Fruit fly (Drosophila melanogaster): ENCODE measurements around the gene JIL-1.

JIL-1 gene

DNA sequence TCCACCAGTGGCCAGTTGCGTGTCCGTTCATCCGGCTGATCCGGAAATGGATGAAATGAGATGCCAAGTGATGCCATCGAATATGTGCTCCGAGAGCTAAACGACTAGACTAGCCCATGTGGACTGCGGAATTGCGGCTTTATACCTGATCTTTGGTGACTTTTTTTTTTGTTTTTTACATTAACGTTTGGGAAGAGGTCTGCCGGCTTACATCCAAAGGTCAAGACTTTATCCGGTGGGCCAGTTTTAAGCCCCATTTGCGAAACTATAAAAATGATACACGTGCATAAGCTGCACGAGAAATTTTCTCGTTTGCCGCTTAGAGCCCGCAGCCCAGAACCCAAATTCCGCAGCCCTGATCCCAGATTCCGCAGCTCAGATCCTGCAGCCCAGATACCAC is 9.9 kb upstream of the JIL-1 start, which contains the start of gene Elo68alpha:
TSS of gene Elo68alpha (minus strand) at position 101 of the 400 bp plus-strand sequence.
- TF ChIP-seq insv (optimal IDR thresholded peaks at IDR 0.05), result no peak
- TF ChIP-seq Sin3A (optimal IDR thresholded peaks at IDR 0.05), result no peak
- TF ChIP-seq ttk (optimal IDR thresholded peaks at IDR 0.05), result no peak
- no peak for TF ChIP-seq psq (optimal IDR thresholded peaks at IDR 0.05)
- no peak for TF ChIP-seq Myc (optimal IDR thresholded peaks at IDR 0.05)
- TF ChIP-seq h (optimal IDR thresholded peaks at IDR 0.05), result no peak

DNA sequence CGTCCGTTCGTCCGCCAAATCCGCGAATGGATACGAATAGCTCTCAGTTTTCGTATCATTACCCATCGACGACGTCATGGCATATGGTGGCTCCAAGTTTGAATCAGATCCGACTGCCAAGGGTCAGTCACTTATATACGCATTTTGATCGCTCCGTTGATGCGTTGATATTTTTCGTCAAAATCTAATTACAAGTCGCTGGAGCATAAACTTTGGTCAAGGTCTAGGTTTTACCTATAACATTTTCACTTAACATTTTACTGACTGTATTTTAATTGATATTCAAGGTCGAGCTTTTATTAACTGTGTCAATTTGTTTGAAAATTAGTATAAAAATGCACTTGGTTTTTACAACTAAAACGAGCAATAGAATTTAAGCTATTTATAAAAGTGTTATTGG is 8.6 kb upstream of the JIL-1 start, which contains the start of gene Elo68beta:
TSS of gene Elo68beta (minus strand) at position 101 of the 400 bp plus-strand sequence.
- TF ChIP-seq Myc (optimal IDR thresholded peaks at IDR 0.05), result no peak

DNA sequence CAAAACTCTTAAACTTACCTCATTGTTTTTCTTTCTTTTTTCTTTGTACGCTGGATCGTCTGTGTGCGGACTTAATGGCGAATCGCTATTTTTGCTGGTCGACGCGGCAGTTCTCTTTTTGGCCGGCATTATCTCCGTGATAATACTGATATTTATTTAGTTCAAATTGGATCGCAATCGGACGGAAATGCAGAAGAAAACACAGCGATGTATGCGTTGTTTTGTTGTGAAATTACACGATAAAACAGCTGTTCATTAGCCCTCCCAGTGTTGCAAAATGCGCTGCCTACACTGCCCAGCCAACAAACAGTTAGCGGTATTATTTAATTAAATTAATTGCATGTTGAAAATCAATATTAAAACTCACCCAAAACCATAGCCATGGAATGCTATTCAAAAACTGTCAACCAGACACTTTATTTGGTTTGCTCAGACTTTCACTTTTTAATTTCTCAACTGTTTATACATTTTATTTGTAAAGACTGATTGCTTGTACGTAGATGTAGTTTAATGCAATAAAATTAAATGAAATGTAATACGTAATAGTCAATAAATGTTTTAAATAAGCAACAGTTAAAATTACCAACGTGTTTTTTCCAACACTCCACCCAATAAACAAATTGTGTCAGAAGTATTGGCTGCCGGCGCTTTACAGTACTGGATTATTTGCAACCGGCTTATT is 5.1 kb upstream of the JIL-1 start, which contains the start of the genes Irbp18 and APP-BP1:
TSS of gene Irbp18 (minus strand) at position 205 of the 682 bp plus-strand sequence.
TSS of gene APP-BP1 (plus strand) at position 431 of the 682 bp plus-strand sequence.
- no peak for TF ChIP-seq ttk (optimal IDR thresholded peaks at IDR 0.05)
- no peak for TF ChIP-seq Myc (optimal IDR thresholded peaks at IDR 0.05)
- TF ChIP-seq h (optimal IDR thresholded peaks at IDR 0.05), result no peak
- TF ChIP-seq psq (optimal IDR thresholded peaks at IDR 0.05), result no peak
- no peak for TF ChIP-seq insv (optimal IDR thresholded peaks at IDR 0.05)
- TF ChIP-seq Sin3A (optimal IDR thresholded peaks at IDR 0.05), result no peak

DNA sequence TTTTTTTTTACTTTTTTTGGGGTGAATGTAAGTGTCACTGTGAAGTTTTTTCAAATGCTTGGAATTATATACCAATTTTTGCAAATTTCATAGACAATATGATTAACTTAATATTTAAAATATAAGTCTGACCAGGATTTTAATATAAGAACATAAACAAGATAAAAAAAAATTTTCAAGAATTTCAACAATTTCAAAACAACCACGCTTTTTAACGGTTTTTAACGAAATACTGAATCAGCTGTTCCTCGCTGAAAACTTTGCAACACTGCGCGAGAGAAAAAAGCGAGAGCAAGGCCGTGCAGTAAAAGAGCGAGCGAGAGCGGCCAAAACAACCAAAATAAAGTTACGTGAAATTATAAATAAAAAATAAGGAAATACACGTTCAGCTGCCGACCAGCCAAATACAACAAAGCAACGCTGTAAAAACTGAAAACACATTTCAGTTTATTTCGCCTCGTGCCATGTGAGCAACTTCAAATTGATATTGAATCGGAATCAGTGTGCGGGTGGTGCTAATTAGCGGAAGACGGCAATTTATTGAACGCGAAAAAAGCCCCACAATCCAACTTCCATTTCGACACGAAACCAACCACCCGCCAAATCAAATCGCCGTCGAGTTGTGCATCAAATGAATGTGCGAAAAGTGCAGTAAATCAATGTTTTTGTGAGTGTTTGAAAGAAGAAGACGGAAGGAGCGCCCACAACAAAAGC is 3.4 kb upstream of the JIL-1 start, which contains the start of the genes CG46439, Iyd and CG33947:
TSS of gene CG46439 (minus strand) at position 51 of the 714 bp plus-strand sequence.
TSS of gene Iyd (minus strand) at position 51 of the 714 bp plus-strand sequence.
TSS of gene CG33947 (plus strand) at position 302 of the 714 bp plus-strand sequence.
- TF ChIP-seq Myc (optimal IDR thresholded peaks at IDR 0.05), result no peak
- no peak for TF ChIP-seq insv (optimal IDR thresholded peaks at IDR 0.05)
- no peak for TF ChIP-seq h (optimal IDR thresholded peaks at IDR 0.05)
- TF ChIP-seq psq (optimal IDR thresholded peaks at IDR 0.05), result no peak
- TF ChIP-seq ttk (optimal IDR thresholded peaks at IDR 0.05), result no peak
- TF ChIP-seq Sin3A (optimal IDR thresholded peaks at IDR 0.05), result no peak

DNA sequence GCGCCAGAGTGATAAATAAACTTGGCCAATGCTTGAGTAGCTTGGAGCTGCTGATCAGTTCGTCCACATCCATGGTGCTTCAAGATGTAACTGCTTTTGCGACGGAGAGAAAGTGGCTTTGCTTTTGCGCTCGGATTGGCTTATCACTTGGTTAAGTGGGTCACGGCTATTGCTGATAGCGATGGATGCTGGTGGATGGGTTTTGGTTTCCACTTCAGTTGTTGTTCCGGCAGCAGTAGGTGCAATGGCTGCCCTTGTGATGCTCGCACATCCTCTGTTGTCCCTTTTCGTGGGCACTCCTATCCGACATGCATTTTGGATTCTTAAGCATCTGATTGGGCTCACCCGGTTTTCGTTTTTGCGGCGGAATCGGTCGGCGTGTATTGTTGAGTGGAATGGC is 1.3 kb upstream of the JIL-1 start:
- TF ChIP-seq h (optimal IDR thresholded peaks at IDR 0.05), result no peak
- TF ChIP-seq psq (optimal IDR thresholded peaks at IDR 0.05), result no peak
- TF ChIP-seq ttk (optimal IDR thresholded peaks at IDR 0.05), result no peak
- TF ChIP-seq Myc (optimal IDR thresholded peaks at IDR 0.05), result no peak
- no peak for TF ChIP-seq Sin3A (optimal IDR thresholded peaks at IDR 0.05)
- TF ChIP-seq insv (optimal IDR thresholded peaks at IDR 0.05), result no peak

DNA sequence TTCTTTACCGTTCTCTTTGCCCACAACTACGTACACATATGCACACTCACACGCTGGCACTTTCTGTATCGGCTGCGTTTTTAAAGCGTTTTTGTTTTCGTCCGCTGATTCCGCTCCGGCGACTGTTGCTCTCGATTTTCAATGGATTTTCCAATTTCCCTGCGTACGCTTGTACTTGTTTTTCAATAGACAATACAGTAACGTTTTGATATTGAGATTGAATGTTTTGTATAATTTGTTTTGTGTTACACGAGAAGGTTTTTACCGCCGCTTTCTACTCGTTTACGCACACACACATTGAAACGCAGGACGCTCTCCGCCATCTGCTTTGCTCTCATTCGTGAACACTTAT is 407 bp downstream of the JIL-1 start:
- TF ChIP-seq insv (optimal IDR thresholded peaks at IDR 0.05), result no peak
- no peak for TF ChIP-seq psq (optimal IDR thresholded peaks at IDR 0.05)
- no peak for TF ChIP-seq h (optimal IDR thresholded peaks at IDR 0.05)
- no peak for TF ChIP-seq Sin3A (optimal IDR thresholded peaks at IDR 0.05)
- TF ChIP-seq ttk (optimal IDR thresholded peaks at IDR 0.05), result no peak
- TF ChIP-seq Myc (optimal IDR thresholded peaks at IDR 0.05), result no peak

DNA sequence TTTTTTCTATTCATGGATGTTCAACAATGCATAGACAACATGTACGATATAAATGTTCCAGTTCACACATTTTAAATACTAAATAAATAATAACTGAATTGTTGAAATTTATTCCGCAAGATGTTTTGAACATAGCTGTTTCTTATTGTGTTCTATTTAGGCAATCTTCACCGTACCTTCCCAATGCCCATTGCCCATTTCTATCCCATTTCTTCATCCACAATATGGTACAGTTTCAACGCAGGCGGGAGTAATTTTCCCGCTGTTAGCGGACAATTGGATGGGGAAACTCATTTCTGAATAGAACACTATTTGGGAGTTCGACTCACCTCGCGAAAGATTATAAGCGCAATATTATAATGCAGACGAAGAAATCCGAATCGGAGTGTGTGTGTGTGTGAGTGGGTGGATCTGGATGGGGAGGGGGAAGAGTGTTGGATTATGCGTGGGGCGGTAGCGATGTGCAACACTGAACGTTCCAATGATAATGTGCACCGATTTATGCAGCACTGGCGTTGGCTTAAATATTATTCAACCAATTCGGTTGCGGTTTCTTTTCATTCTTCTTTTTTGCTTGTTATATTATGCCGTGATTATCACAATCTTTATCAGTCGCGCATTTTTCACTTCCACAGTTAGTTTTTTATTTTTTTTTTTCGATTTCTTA is 917 bp downstream of the JIL-1 start:
- TF ChIP-seq h (optimal IDR thresholded peaks at IDR 0.05) (no peak), insv (optimal IDR thresholded peaks at IDR 0.05) (no peak), ttk (optimal IDR thresholded peaks at IDR 0.05) (no peak), Sin3A (optimal IDR thresholded peaks at IDR 0.05) (no peak), psq (optimal IDR thresholded peaks at IDR 0.05) (no peak), Myc (optimal IDR thresholded peaks at IDR 0.05) (no peak)

DNA sequence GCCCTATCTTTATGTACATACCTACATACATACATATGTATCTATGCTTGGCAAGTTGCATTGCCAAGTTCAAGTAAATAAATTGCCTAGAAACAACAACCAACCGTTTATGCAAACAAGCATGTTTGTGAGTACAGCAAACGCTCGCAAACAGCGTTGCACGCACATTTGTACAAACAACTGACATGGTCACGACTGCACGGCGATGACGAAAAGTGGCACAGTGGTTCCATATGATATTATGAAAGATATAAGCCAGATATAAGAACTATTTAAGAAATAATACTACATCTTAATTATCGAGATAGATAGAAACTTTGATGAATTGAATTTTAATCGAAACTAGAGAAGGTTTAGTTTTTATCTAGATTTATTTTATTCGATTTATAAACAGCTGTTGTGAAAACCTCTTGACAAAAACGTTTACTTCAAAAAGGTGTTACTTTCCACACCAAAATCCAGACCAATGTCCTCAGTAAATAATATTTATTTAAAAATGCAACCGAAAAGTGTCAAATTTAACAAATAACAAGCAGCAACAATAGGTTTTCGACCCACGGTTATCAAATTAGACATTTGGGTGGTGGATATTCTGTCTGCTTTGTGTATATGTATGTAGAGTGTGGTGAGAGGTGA is 3.1 kb downstream of the JIL-1 start:
- TF ChIP-seq Myc (optimal IDR thresholded peaks at IDR 0.05), result no peak
- TF ChIP-seq h (optimal IDR thresholded peaks at IDR 0.05), result no peak
- TF ChIP-seq Sin3A (optimal IDR thresholded peaks at IDR 0.05), result no peak
- no peak for TF ChIP-seq insv (optimal IDR thresholded peaks at IDR 0.05)
- no peak for TF ChIP-seq psq (optimal IDR thresholded peaks at IDR 0.05)
- TF ChIP-seq ttk (optimal IDR thresholded peaks at IDR 0.05), result no peak

DNA sequence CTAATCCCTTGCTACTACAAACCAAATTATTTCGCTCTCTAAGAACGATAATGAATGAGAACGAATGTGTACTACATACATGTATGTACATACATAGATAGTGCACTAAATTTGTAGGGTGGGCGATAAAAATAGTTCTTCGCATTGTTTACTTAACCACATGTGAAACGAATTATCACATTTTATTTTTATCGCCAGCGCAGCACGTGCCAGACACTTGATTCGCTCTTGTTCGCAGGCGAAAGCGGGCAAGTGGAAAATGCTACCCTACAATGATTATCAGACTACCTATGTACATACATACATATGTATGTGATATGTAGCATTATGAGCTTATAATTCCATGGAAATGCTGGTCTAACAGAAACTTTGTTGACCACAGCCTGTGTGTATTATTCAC is 7.2 kb downstream of the JIL-1 start:
- TF ChIP-seq insv (optimal IDR thresholded peaks at IDR 0.05), result no peak
- no peak for TF ChIP-seq Myc (optimal IDR thresholded peaks at IDR 0.05)
- no peak for TF ChIP-seq h (optimal IDR thresholded peaks at IDR 0.05)
- no peak for TF ChIP-seq ttk (optimal IDR thresholded peaks at IDR 0.05)
- no peak for TF ChIP-seq psq (optimal IDR thresholded peaks at IDR 0.05)
- TF ChIP-seq Sin3A (optimal IDR thresholded peaks at IDR 0.05), result no peak

DNA sequence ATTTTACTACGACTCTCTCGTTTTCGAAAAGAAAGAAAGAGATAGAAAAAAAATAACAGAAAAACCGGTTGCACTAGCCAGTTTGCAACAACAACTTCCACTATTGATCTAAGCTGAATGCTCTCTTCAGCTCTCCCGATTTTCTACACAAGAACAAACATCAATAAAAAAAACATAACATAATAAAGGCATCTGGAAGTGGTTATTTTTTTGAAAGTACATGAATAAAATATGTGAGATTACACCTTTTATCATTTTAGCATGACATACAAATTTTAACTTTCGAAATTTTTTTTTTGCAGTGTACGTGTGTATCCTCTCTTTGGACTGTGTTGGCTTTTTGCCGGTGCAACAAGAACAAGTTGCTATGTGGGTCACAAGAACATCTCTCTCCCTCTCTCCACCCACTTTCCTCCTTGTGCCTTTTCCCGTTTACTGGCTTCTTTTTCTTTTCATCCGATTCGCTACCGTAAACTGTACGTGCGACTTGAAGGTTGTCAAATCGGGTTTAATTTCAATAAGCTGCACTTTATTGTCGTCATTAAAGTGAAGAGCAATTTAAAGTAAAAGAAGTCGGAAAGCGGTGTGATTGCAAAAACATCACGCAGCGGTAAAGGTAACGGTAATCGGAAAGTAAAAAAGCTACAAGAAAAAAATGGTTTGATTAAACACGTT is 8.3 kb downstream of the JIL-1 start:
- TF ChIP-seq psq (optimal IDR thresholded peaks at IDR 0.05) (no peak), h (optimal IDR thresholded peaks at IDR 0.05) (no peak), Sin3A (optimal IDR thresholded peaks at IDR 0.05) (no peak), Myc (optimal IDR thresholded peaks at IDR 0.05) (no peak), ttk (optimal IDR thresholded peaks at IDR 0.05) (no peak), insv (optimal IDR thresholded peaks at IDR 0.05) (no peak)

DNA sequence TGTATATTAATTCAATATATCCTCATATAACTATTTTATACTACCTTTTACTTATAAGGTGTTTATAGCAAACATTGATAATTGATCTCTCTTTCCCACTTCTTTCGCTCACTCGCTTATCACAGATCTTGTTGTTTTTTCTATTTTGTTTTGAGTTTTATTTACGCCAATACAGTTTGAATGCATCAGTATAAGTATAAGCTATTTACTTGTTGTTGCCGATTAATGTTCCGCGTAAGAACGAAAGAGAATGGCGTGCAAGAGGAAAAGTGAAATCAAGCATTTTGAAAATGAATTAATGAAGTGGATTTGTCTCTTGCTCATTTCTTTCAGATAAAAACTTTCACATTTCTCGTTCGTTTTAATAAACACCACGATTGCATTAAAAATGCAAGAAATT is 9.4 kb downstream of the JIL-1 start:
- TF ChIP-seq h (optimal IDR thresholded peaks at IDR 0.05) (no peak), Sin3A (optimal IDR thresholded peaks at IDR 0.05) (no peak), psq (optimal IDR thresholded peaks at IDR 0.05) (no peak), ttk (optimal IDR thresholded peaks at IDR 0.05) (no peak), Myc (optimal IDR thresholded peaks at IDR 0.05) (no peak), insv (optimal IDR thresholded peaks at IDR 0.05) (no peak)
